Fruit fly (Drosophila melanogaster) whole organism, prepupa: ENCODE measurements around the gene CG12535.

Experiments
- Blimp-1 ChIP-seq: fragments of 200-800 bp; sonication (Bioruptor generic); optimal IDR thresholded peaks from 3 replicates; lab custom pipeline; 2017; ENCODE audit warnings: missing biosample characterization, missing genetic modification characterization, mild to moderate bottlenecking, moderate library complexity, missing genetic modification reagents
- CG10669 ChIP-seq: fragments of 200-800 bp; sonication (Bioruptor generic); optimal IDR thresholded peaks from 3 replicates; lab custom pipeline; 2018; ENCODE audit warnings: missing biosample characterization, mild to moderate bottlenecking, missing genetic modification characterization, moderate library complexity
- CG11294 ChIP-seq: fragments of 200-800 bp; sonication (Bioruptor generic); IDR thresholded peaks from 2 replicates; pipeline ENCODE4 v1.3.6; 2022; ENCODE audit warnings: missing biosample characterization, missing genetic modification characterization
- CG11902 ChIP-seq: fragments of 200-800 bp; sonication (Bioruptor generic); optimal IDR thresholded peaks from 3 replicates; lab custom pipeline; 2016; ENCODE audit warnings: missing biosample characterization, missing genetic modification characterization
- CG1621 ChIP-seq: fragments of 200-800 bp; sonication (Bioruptor generic); optimal IDR thresholded peaks from 3 replicates; lab custom pipeline; 2018; ENCODE audit warnings: missing biosample characterization, mild to moderate bottlenecking, missing genetic modification characterization
- CG16779 ChIP-seq: fragments of 200-800 bp; sonication (Bioruptor generic); optimal IDR thresholded peaks from 3 replicates; lab custom pipeline; 2017; ENCODE audit warnings: missing biosample characterization, mild to moderate bottlenecking, missing genetic modification characterization
- CG32006 ChIP-seq: fragments of 200-800 bp; sonication (Bioruptor generic); optimal IDR thresholded peaks from 3 replicates; lab custom pipeline; 2017; ENCODE audit warnings: missing biosample characterization, mild to moderate bottlenecking, missing genetic modification characterization
- CG6163 ChIP-seq: fragments of 200-800 bp; sonication (Bioruptor generic); IDR thresholded peaks from 3 replicates; pipeline ENCODE4 v1.3.6; 2022; ENCODE audit warnings: missing biosample characterization, missing genetic modification characterization
- CG6276 ChIP-seq: fragments of 200-800 bp; sonication (Bioruptor generic); optimal IDR thresholded peaks from 2 replicates; lab custom pipeline; 2017; ENCODE audit warnings: missing biosample characterization, mild to moderate bottlenecking, missing genetic modification characterization
- CG6792 ChIP-seq: fragments of 200-800 bp; sonication (Bioruptor generic); optimal IDR thresholded peaks from 3 replicates; lab custom pipeline; 2016; ENCODE audit warnings: missing biosample characterization, missing genetic modification characterization
- CG6808 ChIP-seq: fragments of 200-800 bp; sonication (Bioruptor generic); optimal IDR thresholded peaks from 3 replicates; lab custom pipeline; 2017; ENCODE audit warnings: missing biosample characterization, missing genetic modification characterization, mild to moderate bottlenecking, moderate library complexity, missing genetic modification reagents
- CG6854 ChIP-seq: fragments of 200-800 bp; sonication (Bioruptor generic); optimal IDR thresholded peaks from 2 replicates; lab custom pipeline; 2017; ENCODE audit warnings: missing biosample characterization, mild to moderate bottlenecking, missing genetic modification characterization
- CG8119 ChIP-seq: fragments of 200-800 bp; sonication (Bioruptor generic); IDR thresholded peaks from 3 replicates; pipeline ENCODE4 v1.3.6; 2022; ENCODE audit warnings: missing biosample characterization, missing genetic modification characterization
- CG8632 ChIP-seq: fragments of 200-800 bp; sonication (Bioruptor generic); optimal IDR thresholded peaks from 3 replicates; lab custom pipeline; 2016; ENCODE audit warnings: missing biosample characterization, missing genetic modification characterization
- Eip75B ChIP-seq: fragments of 200-800 bp; sonication (Bioruptor generic); optimal IDR thresholded peaks from 3 replicates; lab custom pipeline; 2016; ENCODE audit warnings: missing biosample characterization, missing genetic modification characterization
- Eip78C ChIP-seq: fragments of 200-800 bp; sonication (Bioruptor generic); peaks from one replicate; lab custom pipeline; 2016; ENCODE audit warnings: missing biosample characterization, missing genetic modification characterization
- Ets21C ChIP-seq: fragments of 200-800 bp; sonication (Bioruptor generic); optimal IDR thresholded peaks from 3 replicates; lab custom pipeline; 2016; ENCODE audit warnings: missing biosample characterization, missing genetic modification characterization
- Ets96B ChIP-seq: fragments of 200-800 bp; optimal IDR thresholded peaks from 2 replicates; lab custom pipeline; 2019; ENCODE audit warnings: missing biosample characterization, mild to moderate bottlenecking, missing genetic modification characterization, moderate library complexity
- Gug ChIP-seq: fragments of 200-800 bp; sonication (Bioruptor generic); IDR thresholded peaks from 2 replicates; pipeline ENCODE4 v1.3.6; 2022; ENCODE audit warnings: missing biosample characterization, missing genetic modification characterization
- Hr38 ChIP-seq: sonication (Bioruptor generic); optimal IDR thresholded peaks from 2 replicates; lab custom pipeline; 2016; ENCODE audit warnings: missing biosample characterization, missing genetic modification characterization
- Hr39 ChIP-seq: fragments of 200-800 bp; sonication (Bioruptor generic); optimal IDR thresholded peaks from 2 replicates; lab custom pipeline; 2016; ENCODE audit warnings: missing biosample characterization, missing genetic modification characterization
- Lpt ChIP-seq: fragments of 200-800 bp; sonication (Bioruptor generic); optimal IDR thresholded peaks from 3 replicates; lab custom pipeline; 2016; ENCODE audit warnings: missing biosample characterization, missing genetic modification characterization
- Met ChIP-seq: fragments of 200-800 bp; sonication (Bioruptor generic); optimal IDR thresholded peaks from 3 replicates; lab custom pipeline; 2016; ENCODE audit warnings: missing biosample characterization, missing genetic modification characterization
- OdsH ChIP-seq: fragments of 200-800 bp; sonication (Bioruptor generic); optimal IDR thresholded peaks from 3 replicates; lab custom pipeline; 2016; ENCODE audit warnings: missing biosample characterization, missing genetic modification characterization
- Sox102F ChIP-seq: fragments of 200-800 bp; sonication (Bioruptor generic); optimal IDR thresholded peaks from 2 replicates; lab custom pipeline; 2016; ENCODE audit warnings: missing biosample characterization, mild to moderate bottlenecking, missing genetic modification characterization
- Sox14 ChIP-seq: fragments of 200-800 bp; sonication (Bioruptor generic); optimal IDR thresholded peaks from 3 replicates; lab custom pipeline; 2016; ENCODE audit warnings: missing biosample characterization, missing genetic modification characterization
- Sox15 ChIP-seq: fragments of 200-800 bp; sonication (Bioruptor generic); optimal IDR thresholded peaks from 3 replicates; lab custom pipeline; 2016; ENCODE audit warnings: missing biosample characterization, missing genetic modification characterization
- achi ChIP-seq: fragments of 200-800 bp; sonication (Bioruptor generic); optimal IDR thresholded peaks from 3 replicates; lab custom pipeline; 2016; ENCODE audit warnings: missing biosample characterization, missing genetic modification characterization
- acj6 ChIP-seq: fragments of 200-800 bp; sonication (Bioruptor generic); optimal IDR thresholded peaks from 3 replicates; lab custom pipeline; 2016; ENCODE audit warnings: missing biosample characterization, missing genetic modification characterization
- cyc ChIP-seq: fragments of 200-800 bp; sonication (Bioruptor generic); optimal IDR thresholded peaks from 3 replicates; lab custom pipeline; 2016; ENCODE audit warnings: missing biosample characterization, missing genetic modification characterization
- dac ChIP-seq: fragments of 200-800 bp; sonication (Bioruptor generic); optimal IDR thresholded peaks from 2 replicates; lab custom pipeline; 2017; ENCODE audit warnings: missing biosample characterization, mild to moderate bottlenecking, missing genetic modification characterization
- dsx ChIP-seq: fragments of 200-800 bp; optimal IDR thresholded peaks from 3 replicates; lab custom pipeline; 2019; ENCODE audit warnings: missing biosample characterization, mild to moderate bottlenecking, missing genetic modification characterization, moderate library complexity; ENCODE audit not compliant: poor library complexity, severe bottlenecking
- eg ChIP-seq: fragments of 200-800 bp; sonication (Bioruptor generic); IDR thresholded peaks from 3 replicates; pipeline ENCODE4 v1.3.6; 2022; ENCODE audit warnings: missing biosample characterization, missing genetic modification characterization
- esn ChIP-seq: fragments of 200-800 bp; sonication (Bioruptor generic); optimal IDR thresholded peaks from 2 replicates; lab custom pipeline; 2016; ENCODE audit warnings: missing biosample characterization, mild to moderate bottlenecking, missing genetic modification characterization, moderate library complexity
- fd59A ChIP-seq: fragments of 200-800 bp; sonication (Bioruptor generic); optimal IDR thresholded peaks from 2 replicates; lab custom pipeline; 2017; ENCODE audit warnings: missing biosample characterization, mild to moderate bottlenecking, missing genetic modification characterization, missing genetic modification reagents
- fd85E ChIP-seq: fragments of 200-800 bp; sonication (Bioruptor generic); optimal IDR thresholded peaks from 3 replicates; lab custom pipeline; 2016; ENCODE audit warnings: missing biosample characterization, missing genetic modification characterization
- fkh ChIP-seq: fragments of 200-800 bp; sonication (Bioruptor generic); optimal IDR thresholded peaks from 3 replicates; lab custom pipeline; 2017; ENCODE audit warnings: missing biosample characterization, mild to moderate bottlenecking, missing genetic modification characterization, moderate library complexity
- lz ChIP-seq: fragments of 200-800 bp; sonication (Bioruptor generic); optimal IDR thresholded peaks from 3 replicates; lab custom pipeline; 2016; ENCODE audit warnings: missing biosample characterization, missing genetic modification characterization
- net ChIP-seq: fragments of 200-800 bp; sonication (Bioruptor generic); optimal IDR thresholded peaks from 3 replicates; lab custom pipeline; 2016; ENCODE audit warnings: missing biosample characterization, missing genetic modification characterization
- pdm3 ChIP-seq: fragments of 200-800 bp; sonication (Bioruptor generic); optimal IDR thresholded peaks from 3 replicates; lab custom pipeline; 2016; ENCODE audit warnings: missing biosample characterization, missing genetic modification characterization
- salr ChIP-seq, 2 experiments: fragments of 200-800 bp; sonication (Bioruptor generic); optimal IDR thresholded peaks; 3 replicates each; lab custom pipeline; 2016 to 2018; ENCODE audit warnings: missing biosample characterization in 2 of 2, missing genetic modification characterization in 2 of 2, mild to moderate bottlenecking in 1 of 2
- spab ChIP-seq: fragments of 200-800 bp; sonication (Bioruptor generic); optimal IDR thresholded peaks from 2 replicates; lab custom pipeline; 2017; ENCODE audit warnings: missing biosample characterization, mild to moderate bottlenecking, missing genetic modification characterization, missing genetic modification reagents
- svp ChIP-seq: fragments of 200-800 bp; sonication (Bioruptor generic); peaks from one replicate; lab custom pipeline; 2016; ENCODE audit warnings: missing biosample characterization, missing genetic modification characterization
- topi ChIP-seq: fragments of 200-800 bp; sonication (Bioruptor generic); optimal IDR thresholded peaks from 3 replicates; lab custom pipeline; 2016; ENCODE audit warnings: missing biosample characterization, missing genetic modification characterization
- vri ChIP-seq: fragments of 200-800 bp; sonication (Bioruptor generic); optimal IDR thresholded peaks from 3 replicates; lab custom pipeline; 2016; ENCODE audit warnings: missing biosample characterization, mild to moderate bottlenecking, missing genetic modification characterization

The CG12535 gene

DNA sequence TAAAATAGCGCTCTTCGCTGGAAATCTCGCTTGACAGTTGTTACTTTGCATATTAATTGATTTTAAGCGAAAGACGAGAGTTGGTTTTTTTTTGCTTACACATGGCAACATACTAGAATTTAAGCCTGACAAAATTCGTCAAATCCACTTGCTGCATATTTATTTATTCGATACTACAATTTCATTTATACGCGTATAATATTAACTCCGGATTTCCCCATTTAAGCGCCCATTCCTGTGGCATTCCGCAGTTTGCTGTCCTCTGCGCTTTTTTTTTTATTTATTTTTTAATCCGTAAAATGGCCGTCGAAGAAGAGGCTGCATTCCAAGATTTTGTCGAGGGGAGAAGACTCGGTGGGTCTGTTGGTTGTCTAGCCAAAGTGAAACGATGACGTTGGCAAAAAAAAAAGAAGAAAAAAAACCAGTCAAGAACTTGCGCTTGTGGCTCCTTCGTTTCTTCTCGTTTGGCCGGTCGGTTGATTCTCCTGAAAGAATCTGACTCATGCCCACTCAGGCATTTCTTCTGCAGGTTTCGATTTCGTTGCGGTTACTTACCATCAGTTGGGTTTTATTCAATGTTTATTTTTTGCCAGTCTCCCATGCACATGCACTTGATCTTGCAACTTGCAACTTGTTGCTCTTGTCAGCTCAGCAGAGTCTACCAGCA is 66.0 kb downstream of the CG12535 start (continued):
- TF ChIP-seq lz (GFP tag; lab: Kevin White, UChicago) = no peak
- TF ChIP-seq Met (GFP tag; lab: Kevin White, UChicago) = no peak
- peak; percentile 23 for TF ChIP-seq CG1621 (tag; lab: Kevin White, UChicago)
- TF ChIP-seq Ets96B = peak; percentile 58
- TF ChIP-seq spab (GFP tag; lab: Kevin White, UChicago) = peak; percentile 36
- TF ChIP-seq net (GFP tag; lab: Kevin White, UChicago) = no peak
- TF ChIP-seq Hr39 (GFP tag; lab: Kevin White, UChicago) = no peak
- no peak for TF ChIP-seq pdm3 (GFP tag; lab: Kevin White, UChicago)
- TF ChIP-seq svp (GFP tag; lab: Kevin White, UChicago) = no peak
- no peak for TF ChIP-seq cyc (GFP tag; lab: Kevin White, UChicago)
- TF ChIP-seq fd59A (GFP tag; lab: Kevin White, UChicago) = no peak
- TF ChIP-seq CG6854 (GFP tag; lab: Kevin White, UChicago) = no peak
- no peak for TF ChIP-seq esn (GFP tag; lab: Kevin White, UChicago)
- TF ChIP-seq Hr38 (GFP tag; lab: Kevin White, UChicago) = no peak
- peak; percentile 26; the same call in 1 of the 3 replicates for TF ChIP-seq CG6163

DNA sequence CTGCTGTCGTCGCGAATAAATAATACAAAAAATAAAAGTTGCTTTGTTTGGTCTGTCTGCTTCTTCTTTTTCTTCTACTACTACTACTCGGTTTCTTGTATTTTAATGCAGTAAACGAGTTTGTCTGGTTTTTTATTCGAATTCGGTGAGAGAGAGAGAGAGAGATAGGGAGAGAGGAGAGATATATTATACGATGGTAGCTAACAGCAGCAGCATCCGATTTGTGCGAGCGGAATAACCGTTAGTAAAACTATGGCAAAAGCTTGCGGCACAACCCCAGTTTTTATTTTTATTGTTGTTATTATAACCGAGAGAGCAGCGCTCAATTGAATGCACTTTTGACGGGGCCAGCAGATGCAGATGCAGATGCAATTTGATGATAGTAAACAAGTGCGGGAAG is 66.7 kb downstream of the CG12535 start:
- no peak for TF ChIP-seq Sox102F (GFP tag; lab: Kevin White, UChicago)
- TF ChIP-seq achi (GFP tag; lab: Kevin White, UChicago) = no peak
- no peak for TF ChIP-seq spab (GFP tag; lab: Kevin White, UChicago)
- TF ChIP-seq Eip78C (GFP tag; lab: Kevin White, UChicago) = no peak
- no peak for TF ChIP-seq Hr39 (GFP tag; lab: Kevin White, UChicago)
- TF ChIP-seq Met (GFP tag; lab: Kevin White, UChicago) = no peak
- no peak for TF ChIP-seq CG8632 (GFP tag; lab: Kevin White, UChicago)
- no peak for TF ChIP-seq Ets21C
- no peak for TF ChIP-seq salr (GFP tag; optimal IDR thresholded peaks at IDR 0.05; lab: Kevin White, UChicago)
- no peak for TF ChIP-seq topi (GFP tag; lab: Kevin White, UChicago)
- no peak for TF ChIP-seq fkh (GFP tag; lab: Kevin White, UChicago)
- no peak for TF ChIP-seq Sox15
- no peak for TF ChIP-seq CG10669
- TF ChIP-seq Lpt (GFP tag; lab: Kevin White, UChicago) = no peak
- no peak for TF ChIP-seq pdm3 (GFP tag; lab: Kevin White, UChicago)
- TF ChIP-seq CG32006 (GFP tag; lab: Kevin White, UChicago) = no peak
- TF ChIP-seq acj6 = no peak
- no peak for TF ChIP-seq eg (GFP tag; lab: Robert Waterston, UW)

DNA sequence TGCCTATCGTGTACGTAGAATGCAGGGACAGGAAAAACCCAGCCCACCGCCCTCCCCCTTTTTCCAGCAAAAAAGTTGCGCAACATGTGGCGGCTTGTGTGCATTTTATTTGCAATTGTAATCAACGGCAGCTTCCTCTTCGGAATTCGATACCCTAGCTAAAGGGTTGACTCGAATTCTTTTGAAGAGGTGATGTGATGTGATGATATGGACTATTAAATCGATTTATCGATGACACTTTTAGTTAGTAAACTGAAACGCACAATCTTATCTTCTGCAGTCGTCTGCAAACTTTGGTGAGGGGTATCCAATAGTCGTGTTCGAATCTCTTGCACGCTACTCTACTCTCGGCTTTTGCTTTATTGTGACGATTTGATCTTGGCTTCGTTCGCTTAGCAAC is 67.1 kb downstream of the CG12535 start:
- TF ChIP-seq CG8119 (GFP tag; lab: Robert Waterston, UW) (peak; percentile 98), dac (GFP tag; lab: Kevin White, UChicago) (peak; percentile 97), Gug (GFP tag; lab: Robert Waterston, UW) (peak; percentile 98), Lpt (GFP tag; lab: Kevin White, UChicago) (peak; percentile 97), vri (GFP tag; lab: Kevin White, UChicago) (peak; percentile 89), CG32006 (GFP tag; lab: Kevin White, UChicago) (peak; percentile 98), spab (GFP tag; lab: Kevin White, UChicago) (peak; percentile 93), eg (GFP tag; lab: Robert Waterston, UW) (peak; percentile 98), fd85E (GFP tag; lab: Kevin White, UChicago) (peak; percentile 86), Eip78C (GFP tag; lab: Kevin White, UChicago) (peak; percentile 99), CG11902 (GFP tag; lab: Kevin White, UChicago) (peak; percentile 93), cyc (GFP tag; lab: Kevin White, UChicago) (peak; percentile 94), Eip75B (GFP tag; lab: Kevin White, UChicago) (peak; percentile 98), net (GFP tag; lab: Kevin White, UChicago) (peak; percentile 97), Blimp-1 (GFP tag; lab: Kevin White, UChicago) (peak; percentile 57), lz (GFP tag; lab: Kevin White, UChicago) (peak; percentile 97), dsx (GFP tag; lab: Kevin White, UChicago) (peak; percentile 97), Ets96B (peak; percentile 97), Hr38 (GFP tag; lab: Kevin White, UChicago) (peak; percentile 24), CG10669 (peak; percentile 97), CG16779 (tag; lab: Kevin White, UChicago) (peak; percentile 94), Hr39 (GFP tag; lab: Kevin White, UChicago) (peak; percentile 97), CG11294 (GFP tag; lab: Robert Waterston, UW) (peak; percentile 97), CG6808 (peak; percentile 92), Sox14 (GFP tag; lab: Kevin White, UChicago) (peak; percentile 98), CG6276 (peak; percentile 92), OdsH (GFP tag; lab: Kevin White, UChicago) (peak; percentile 98), CG6792 (GFP tag; lab: Kevin White, UChicago) (peak; percentile 98)
